Worm (Caenorhabditis elegans) whole organism, L2 larva: ENCODE results near the gene F38A5.6.

Source experiments
- C34F6.9 ChIP-seq: fragments of 150-350 bp; optimal IDR thresholded peaks from 2 replicates; lab custom pipeline; 2014; ENCODE audit warnings: missing biosample characterization, missing genetic modification characterization
- F13H6.1 ChIP-seq: sonication (generic microtip); optimal IDR thresholded peaks from 2 replicates; lab custom pipeline; 2016; ENCODE audit warnings: missing genetic modification characterization, missing compliant biosample characterization
- R02D3.7 ChIP-seq: fragments of 150-350 bp; optimal IDR thresholded peaks from 2 replicates; lab custom pipeline; 2014; ENCODE audit warnings: missing biosample characterization, missing genetic modification characterization
- Y55F3AM.14 ChIP-seq: fragments of 200-800 bp; sonication (Bioruptor generic); optimal IDR thresholded peaks from 2 replicates; lab custom pipeline; 2018; ENCODE audit warnings: mild to moderate bottlenecking, missing genetic modification characterization, missing compliant biosample characterization
- ZK546.5 ChIP-seq: sonication (generic microtip); optimal IDR thresholded peaks from 2 replicates; lab custom pipeline; 2017; ENCODE audit warnings: missing biosample characterization, missing genetic modification characterization
- alr-1 ChIP-seq: fragments of 150-350 bp; optimal IDR thresholded peaks from 2 replicates; lab custom pipeline; 2014; ENCODE audit warnings: missing biosample characterization, missing genetic modification characterization
- aly-2 ChIP-seq: fragments of 150-350 bp; optimal IDR thresholded peaks from 2 replicates; lab custom pipeline; 2014; ENCODE audit warnings: missing biosample characterization, missing genetic modification characterization
- ama-1 ChIP-seq: fragments of 150-350 bp; optimal IDR thresholded peaks from 2 replicates; lab custom pipeline; 2018; ENCODE audit warnings: inconsistent platforms
- blmp-1 ChIP-seq: sonication (generic microtip); optimal IDR thresholded peaks from 2 replicates; lab custom pipeline; 2017; ENCODE audit warnings: missing genetic modification characterization, mild to moderate bottlenecking, missing compliant biosample characterization, antibody characterized with exemption, moderate library complexity; ENCODE audit not compliant: insufficient read depth
- ceh-82 ChIP-seq: fragments of 150-350 bp; optimal IDR thresholded peaks from 2 replicates; lab custom pipeline; 2014; ENCODE audit warnings: missing biosample characterization, missing genetic modification characterization
- crh-2 ChIP-seq: sonication (generic microtip); optimal IDR thresholded peaks from 2 replicates; lab custom pipeline; 2017; ENCODE audit warnings: missing biosample characterization, missing genetic modification characterization
- elt-1 ChIP-seq: fragments of 150-350 bp; optimal IDR thresholded peaks from 2 replicates; lab custom pipeline; 2014; ENCODE audit warnings: missing biosample characterization, missing genetic modification characterization
- fos-1 ChIP-seq: fragments of 150-350 bp; optimal IDR thresholded peaks from 2 replicates; lab custom pipeline; 2014; ENCODE audit warnings: missing biosample characterization, missing genetic modification characterization
- gmeb-1 ChIP-seq: fragments of 150-350 bp; optimal IDR thresholded peaks from 2 replicates; lab custom pipeline; 2014; ENCODE audit warnings: missing biosample characterization, missing genetic modification characterization
- lin-39 ChIP-seq: fragments of 150-350 bp; optimal IDR thresholded peaks from 2 replicates; lab custom pipeline; 2014; ENCODE audit warnings: missing biosample characterization, missing genetic modification reagents, missing genetic modification characterization
- lsy-2 ChIP-seq, 2 experiments: fragments of 150-350 bp in 1 of 2; sonication (generic microtip) in 1 of 2; optimal IDR thresholded peaks; 2 replicates each; lab custom pipeline; 2014 to 2017; ENCODE audit warnings: missing biosample characterization in 2 of 2, missing genetic modification characterization in 2 of 2
- mbf-1 ChIP-seq: sonication (generic microtip); optimal IDR thresholded peaks from 2 replicates; lab custom pipeline; 2017; ENCODE audit warnings: missing biosample characterization, missing genetic modification characterization
- nhr-10 ChIP-seq: sonication (generic microtip); optimal IDR thresholded peaks from 2 replicates; lab custom pipeline; 2017; ENCODE audit warnings: missing biosample characterization, missing genetic modification characterization
- nhr-11 ChIP-seq: fragments of 150-350 bp; optimal IDR thresholded peaks from 2 replicates; lab custom pipeline; 2014; ENCODE audit warnings: missing biosample characterization, missing genetic modification characterization
- nhr-129 ChIP-seq: fragments of 150-350 bp; optimal IDR thresholded peaks from 2 replicates; lab custom pipeline; 2014; ENCODE audit warnings: missing biosample characterization, missing genetic modification characterization
- nhr-21 ChIP-seq: fragments of 150-350 bp; optimal IDR thresholded peaks from 2 replicates; lab custom pipeline; 2014; ENCODE audit warnings: missing biosample characterization, missing genetic modification characterization
- nhr-23 ChIP-seq: fragments of 150-350 bp; optimal IDR thresholded peaks from 2 replicates; lab custom pipeline; 2014; ENCODE audit warnings: missing biosample characterization, missing genetic modification reagents, missing genetic modification characterization
- nhr-237 ChIP-seq: fragments of 150-350 bp; optimal IDR thresholded peaks from 2 replicates; lab custom pipeline; 2014; ENCODE audit warnings: missing biosample characterization, missing genetic modification characterization
- nhr-25 ChIP-seq: fragments of 150-350 bp; sonication (generic microtip); optimal IDR thresholded peaks from 3 replicates; lab custom pipeline; 2014; ENCODE audit warnings: missing biosample characterization, missing genetic modification characterization
- nhr-77 ChIP-seq: fragments of 150-350 bp; optimal IDR thresholded peaks from 2 replicates; lab custom pipeline; 2014; ENCODE audit warnings: missing biosample characterization, missing genetic modification characterization
- peb-1 ChIP-seq: fragments of 150-350 bp; optimal IDR thresholded peaks from 2 replicates; lab custom pipeline; 2014; ENCODE audit warnings: missing biosample characterization, missing genetic modification characterization
- skn-1 ChIP-seq: sonication (generic microtip); optimal IDR thresholded peaks from 2 replicates; lab custom pipeline; 2017; ENCODE audit warnings: missing biosample characterization, missing genetic modification characterization
- sma-3 ChIP-seq: sonication (generic microtip); optimal IDR thresholded peaks from 2 replicates; lab custom pipeline; 2016; ENCODE audit warnings: missing genetic modification reagents, missing genetic modification characterization, missing compliant biosample characterization
- snpc-4 ChIP-seq: fragments of 150-350 bp; optimal IDR thresholded peaks from 2 replicates; lab custom pipeline; 2014; ENCODE audit warnings: missing biosample characterization, missing genetic modification characterization
- unc-55 ChIP-seq: fragments of 150-350 bp; sonication (generic microtip); optimal IDR thresholded peaks from 3 replicates; lab custom pipeline; 2014; ENCODE audit warnings: missing biosample characterization, missing genetic modification reagents, missing genetic modification characterization
- unc-62 ChIP-seq: fragments of 150-350 bp; optimal IDR thresholded peaks from 2 replicates; lab custom pipeline; 2014; ENCODE audit warnings: missing biosample characterization, missing genetic modification reagents, missing genetic modification characterization
- zag-1 ChIP-seq: fragments of 150-350 bp; optimal IDR thresholded peaks from 2 replicates; lab custom pipeline; 2014; ENCODE audit warnings: missing biosample characterization, missing genetic modification characterization
- ztf-1 ChIP-seq: fragments of 200-800 bp; sonication (Bioruptor generic); conservative IDR thresholded peaks from 2 replicates; pipeline ENCODE4 v1.3.6; 2022; ENCODE audit warnings: missing genetic modification characterization, missing compliant biosample characterization
- ztf-11 ChIP-seq: sonication (generic microtip); optimal IDR thresholded peaks from 2 replicates; lab custom pipeline; 2017; ENCODE audit warnings: missing biosample characterization, missing genetic modification characterization

Gene F38A5.6

DNA sequence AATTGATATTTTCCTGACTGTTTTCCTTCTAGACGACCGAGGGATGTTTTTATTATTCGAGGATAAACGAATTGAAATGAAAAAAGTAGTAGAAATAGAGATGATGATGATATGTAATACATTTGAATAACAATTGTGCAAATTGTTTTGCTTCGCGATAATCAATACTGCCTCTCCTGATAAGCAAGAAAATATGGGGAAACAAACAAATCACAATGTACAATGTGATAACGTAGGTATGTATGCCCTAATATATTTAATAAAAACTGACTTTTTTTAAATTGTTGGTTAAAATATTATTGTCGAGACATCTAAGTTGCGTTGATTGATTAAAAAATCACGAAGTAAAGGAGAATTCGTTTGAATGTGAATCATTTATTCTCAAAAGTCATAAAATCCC lies 30.6 kb upstream of the F38A5.6 start, which contains the start of gene cest-5.2:
Gene cest-5.2 (minus strand): TSS at position 128 of the 400 bp plus-strand sequence.
- TF ChIP-seq nhr-237 (tag; lab: Kevin White, UChicago) (no peak), fos-1 (peak; percentile 25), unc-55 (GFP tag; lab: Kevin White, UChicago) (no peak), ama-1 (lab: Kevin White, UChicago) (no peak)

ce11 chrIV:6623390-6623789 lies 26.2 kb upstream of the F38A5.6 start, which contains the start of gene C01B10.44:
C01B10.44 (plus strand) TSS chrIV:6623690.
- TF ChIP-seq nhr-129: no peak
- TF ChIP-seq nhr-11: no peak
- TF ChIP-seq nhr-23 (tag; lab: Kevin White, UChicago): no peak
- TF ChIP-seq ceh-82 (tag; lab: Kevin White, UChicago): no peak
- TF ChIP-seq fos-1: no peak
- no peak for TF ChIP-seq lsy-2 (tag; optimal IDR thresholded peaks at IDR 0.05; lab: Kevin White, UChicago)
- no peak for TF ChIP-seq peb-1 (tag; lab: Kevin White, UChicago)
- no peak for TF ChIP-seq aly-2 (tag; lab: Kevin White, UChicago)
- TF ChIP-seq unc-55 (GFP tag; lab: Kevin White, UChicago): no peak
- no peak for TF ChIP-seq nhr-10 (tag; lab: Kevin White, UChicago)
- TF ChIP-seq F13H6.1: no peak
- no peak for TF ChIP-seq ZK546.5
- no peak for TF ChIP-seq lin-39 (tag; lab: Kevin White, UChicago)
- no peak for TF ChIP-seq snpc-4 (tag; lab: Kevin White, UChicago)
- TF ChIP-seq mbf-1 (tag; lab: Kevin White, UChicago): no peak
- no peak for TF ChIP-seq R02D3.7 (tag; lab: Kevin White, UChicago)
- TF ChIP-seq, all 48 proteins: peak for 0

DNA sequence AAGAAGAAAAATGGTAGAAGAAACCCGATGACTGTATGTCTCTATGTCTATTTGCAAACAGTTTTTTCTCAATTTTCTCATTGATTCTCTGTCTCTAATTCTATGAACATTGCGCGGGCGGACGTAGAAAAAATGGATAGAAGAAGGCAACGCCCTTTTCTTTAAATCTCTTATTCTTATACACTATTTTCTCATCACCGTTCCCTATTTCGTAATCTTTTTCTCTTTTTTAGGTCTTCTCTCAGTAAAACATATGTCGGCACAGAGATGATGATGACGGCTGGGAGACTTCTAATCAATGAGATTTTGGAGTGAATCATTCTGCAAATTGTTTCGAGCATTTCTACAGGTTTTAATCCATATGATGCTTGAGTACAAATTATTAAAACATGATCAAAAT lies 24.9 kb upstream of the F38A5.6 start:
- peak; percentile 22 for TF ChIP-seq nhr-21
- TF ChIP-seq ztf-1: no peak
- TF ChIP-seq C34F6.9 (tag; lab: Kevin White, UChicago): no peak
- peak; percentile 66 for TF ChIP-seq fos-1
- TF ChIP-seq ztf-11 (tag; lab: Kevin White, UChicago): no peak
- TF ChIP-seq nhr-77: no peak
- TF ChIP-seq blmp-1: peak; percentile 11
- no peak for TF ChIP-seq aly-2 (tag; lab: Kevin White, UChicago)
- no peak for TF ChIP-seq zag-1 (tag; lab: Kevin White, UChicago)
- no peak for TF ChIP-seq skn-1 (tag; lab: Kevin White, UChicago)
- TF ChIP-seq elt-1 (tag; lab: Kevin White, UChicago): no peak
- TF ChIP-seq crh-2 (tag; lab: Kevin White, UChicago): no peak
- peak; percentile 41 for TF ChIP-seq gmeb-1 (tag; lab: Kevin White, UChicago)
- TF ChIP-seq unc-62 (GFP tag; lab: Kevin White, UChicago): no peak
- peak; percentile 52 for TF ChIP-seq sma-3 (GFP tag; lab: Kevin White, UChicago)
- TF ChIP-seq nhr-25 (tag; lab: Kevin White, UChicago): peak; percentile 35
- no peak for TF ChIP-seq Y55F3AM.14 (GFP tag; lab: Kevin White, UChicago)

- TF ChIP-seq alr-1 (tag; lab: Kevin White, UChicago) (no peak), unc-55 (GFP tag; lab: Kevin White, UChicago) (no peak), snpc-4 (tag; lab: Kevin White, UChicago) (no peak), nhr-10 (tag; lab: Kevin White, UChicago) (no peak), lin-39 (tag; lab: Kevin White, UChicago) (no peak), crh-2 (tag; lab: Kevin White, UChicago) (no peak)
Observed at ce11 chrIV:6621252-6621651, 24.1 kb upstream of the F38A5.6 start, which contains the start of gene C01B10.3. C01B10.3 (minus strand) TSS chrIV:6621352.

DNA sequence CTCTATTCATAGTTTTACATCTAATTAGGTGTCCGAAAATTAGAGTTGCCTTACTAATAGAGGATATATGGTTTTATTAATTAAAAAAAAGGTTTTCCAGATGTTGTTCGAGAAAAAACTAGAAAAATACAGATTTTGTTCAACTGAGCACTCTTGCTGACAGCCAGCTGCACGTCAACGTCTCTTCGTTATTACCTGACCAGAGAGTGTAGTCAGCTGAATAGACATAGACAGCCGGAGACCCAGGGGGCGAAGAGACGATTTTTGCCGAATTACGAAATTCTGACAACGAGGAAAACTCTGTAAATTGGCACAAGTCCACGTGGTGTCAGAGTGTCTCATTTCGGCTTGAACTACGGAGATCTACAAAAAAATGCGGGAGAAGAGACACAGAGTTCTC lies 21.4 kb upstream of the F38A5.6 start:
- TF ChIP-seq nhr-129: peak; percentile 52
- peak; percentile 22 for TF ChIP-seq fos-1
- peak; percentile 22 for TF ChIP-seq crh-2 (tag; lab: Kevin White, UChicago)
- TF ChIP-seq lsy-2 (tag; optimal IDR thresholded peaks at IDR 0.05; lab: Kevin White, UChicago): peak in 1 of 2 experiments; percentile 18
- TF ChIP-seq unc-55 (GFP tag; lab: Kevin White, UChicago): peak; percentile 38
- TF ChIP-seq sma-3 (GFP tag; lab: Kevin White, UChicago): no peak
- peak; percentile 11 for TF ChIP-seq gmeb-1 (tag; lab: Kevin White, UChicago)
- no peak for TF ChIP-seq ztf-11 (tag; lab: Kevin White, UChicago)
